Worm (Caenorhabditis elegans): Measurements from ENCODE around the gene C05G5.3.

The C05G5.3 gene

ce11 chrX:14706698-14707285 is 45.0 kb downstream of the C05G5.3 start, which contains the start of gene tmem-184 (continued):
- peak; percentile 22 for TF ChIP-seq ztf-22 (GFP tag; optimal IDR thresholded peaks at IDR 0.05)
- no peak for TF ChIP-seq B0019.2 (GFP tag; conservative IDR thresholded peaks at IDR 0.05)
- peak; percentile 2 for TF ChIP-seq nhr-90 (tag; optimal IDR thresholded peaks at IDR 0.05)
- TF ChIP-seq somi-1 (GFP tag; optimal IDR thresholded peaks at IDR 0.05): no peak
- TF ChIP-seq ztf-28 (GFP tag; IDR thresholded peaks at IDR 0.05): no peak
- TF ChIP-seq hsf-1 (GFP tag; IDR thresholded peaks at IDR 0.05): no peak
- peak; percentile 50 for TF ChIP-seq attf-5 (GFP tag; optimal IDR thresholded peaks at IDR 0.05)
- TF ChIP-seq unc-62 (GFP tag; optimal IDR thresholded peaks at IDR 0.05): peak; percentile 97
- TF ChIP-seq tbp1 (GFP tag; optimal IDR thresholded peaks at IDR 0.05): peak; percentile 31
- TF ChIP-seq ceh-40 (GFP tag; IDR thresholded peaks at IDR 0.05): no peak
- no peak for TF ChIP-seq Y56A3A.18 (GFP tag; IDR thresholded peaks at IDR 0.05)
- TF ChIP-seq ZK185.1 (tag; optimal IDR thresholded peaks at IDR 0.05; ENCODE audit: poor library complexity, severe bottlenecking): peak; percentile 45
- peak; percentile 79 to 86 for TF ChIP-seq let-607 (tag; optimal IDR thresholded peaks at IDR 0.05)
- no peak for TF ChIP-seq let-526 (GFP tag; IDR thresholded peaks at IDR 0.05)
- no peak for TF ChIP-seq him-1 (tag; optimal IDR thresholded peaks at IDR 0.05)
- 0 out of 2 replicates have a peak, but pooled peaks have one; percentile 10 for TF ChIP-seq lin-26 (GFP tag; IDR thresholded peaks at IDR 0.05)
- TF ChIP-seq D2030.7 (GFP tag; IDR thresholded peaks at IDR 0.05): no peak
- no peak for TF ChIP-seq Y79H2A.3 (GFP tag; conservative IDR thresholded peaks at IDR 0.05)
- no peak for TF ChIP-seq nhr-120 (GFP tag; IDR thresholded peaks at IDR 0.05)
- TF ChIP-seq snpc-4 (GFP tag; optimal IDR thresholded peaks at IDR 0.05): no peak
- TF ChIP-seq snpc-4 (tag; optimal IDR thresholded peaks at IDR 0.05): peak in 2 of 4 experiments; percentile 14 to 41

ce11 chrX:14704933-14705332 is 46.9 kb downstream of the C05G5.3 start:
- no peak for TF ChIP-seq snpc-4 (GFP tag; optimal IDR thresholded peaks at IDR 0.05)
- peak in 2 of 4 experiments; percentile 68 to 80 for TF ChIP-seq snpc-4 (tag; optimal IDR thresholded peaks at IDR 0.05)
- TF ChIP-seq gei-17 (GFP tag; optimal IDR thresholded peaks at IDR 0.05): no peak

- no peak for TF ChIP-seq hsf-1 (GFP tag; IDR thresholded peaks at IDR 0.05)
- peak; percentile 63 for TF ChIP-seq zfh-2 (GFP tag; conservative IDR thresholded peaks at IDR 0.05)
These were observed 50.3 kb downstream of the C05G5.3 start, which contains the start of gene F40E10.5 for ce11 chrX:14701490-14701889. Gene F40E10.5 (plus strand): TSS chrX:14701790.
